Worm (Caenorhabditis elegans) whole organism, young adult: ENCODE results near the gene mbk-1.
A peak's percentile ranks its signal among the peaks of the same experiment; 100 is the strongest.

Experiments used
- B0336.3 ChIP-seq: fragments of 200-800 bp; sonication (Bioruptor generic); IDR thresholded peaks from 2 replicates; pipeline ENCODE4 v1.3.6; 2022; ENCODE audit warnings: missing genetic modification characterization, missing compliant biosample characterization
- C06A6.2 ChIP-seq: fragments of 200-800 bp; sonication (Bioruptor generic); conservative IDR thresholded peaks from 2 replicates; pipeline ENCODE4 v1.3.6; 2022; ENCODE audit warnings: missing genetic modification characterization, missing compliant biosample characterization
- F33H1.4 ChIP-seq: fragments of 200-800 bp; sonication (Bioruptor generic); IDR thresholded peaks from 2 replicates; pipeline ENCODE4 v1.3.6; 2022; ENCODE audit warnings: missing genetic modification reagents, missing genetic modification characterization, missing compliant biosample characterization
- F39B2.1 ChIP-seq: fragments of 200-800 bp; sonication (Bioruptor generic); IDR thresholded peaks from 2 replicates; pipeline ENCODE4 v1.3.6; 2022; ENCODE audit warnings: missing genetic modification reagents, missing genetic modification characterization, missing compliant biosample characterization
- F49E8.2 ChIP-seq: sonication (generic microtip); optimal IDR thresholded peaks from 3 replicates; lab custom pipeline; 2017; ENCODE audit warnings: missing genetic modification characterization, mild to moderate bottlenecking, missing compliant biosample characterization, antibody characterized with exemption, moderate library complexity; ENCODE audit not compliant: insufficient read depth
- F57C9.4 ChIP-seq: sonication (generic microtip); optimal IDR thresholded peaks from 2 replicates; lab custom pipeline; 2017; ENCODE audit warnings: mild to moderate bottlenecking, missing genetic modification characterization, missing compliant biosample characterization
- Y53G8AR.9 ChIP-seq: fragments of 200-800 bp; sonication (Bioruptor generic); conservative IDR thresholded peaks from 2 replicates; pipeline ENCODE4 v1.3.6; 2022; ENCODE audit warnings: missing genetic modification reagents, missing genetic modification characterization, missing compliant biosample characterization
- bed-1 ChIP-seq: fragments of 200-800 bp; sonication (Bioruptor generic); IDR thresholded peaks from 2 replicates; pipeline ENCODE4 v1.3.6; 2022; ENCODE audit warnings: missing genetic modification reagents, missing genetic modification characterization, missing compliant biosample characterization
- cebp-1 ChIP-seq, 2 experiments: fragments of 200-800 bp in 1 of 2; sonication (Bioruptor generic) in 1 of 2; sonication (generic microtip) in 1 of 2; IDR thresholded peaks in 1 of 2; optimal IDR thresholded peaks in 1 of 2; 2 replicates each; pipeline versions ENCODE4 v1.3.6 to Lab custom; 2017 to 2022; ENCODE audit warnings: missing compliant biosample characterization in 2 of 2, missing genetic modification characterization in 2 of 2, mild to moderate bottlenecking in 1 of 2, missing genetic modification reagents in 1 of 2, moderate library complexity in 1 of 2
- ceh-27 ChIP-seq: fragments of 200-800 bp; sonication (Bioruptor generic); optimal IDR thresholded peaks from 2 replicates; lab custom pipeline; 2018; ENCODE audit warnings: mild to moderate bottlenecking, missing genetic modification characterization, moderate library complexity, missing compliant biosample characterization
- ceh-79 ChIP-seq: sonication (generic microtip); optimal IDR thresholded peaks from 2 replicates; lab custom pipeline; 2017; ENCODE audit warnings: mild to moderate bottlenecking, missing genetic modification characterization, missing compliant biosample characterization
- chd-7 ChIP-seq: sonication (generic microtip); optimal IDR thresholded peaks from 2 replicates; lab custom pipeline; 2016; ENCODE audit warnings: mild to moderate bottlenecking, missing genetic modification characterization, moderate library complexity, missing compliant biosample characterization
- dpff-1 ChIP-seq: sonication (generic microtip); optimal IDR thresholded peaks from 2 replicates; lab custom pipeline; 2017; ENCODE audit warnings: mild to moderate bottlenecking, missing genetic modification characterization, missing compliant biosample characterization
- egl-18 ChIP-seq: fragments of 200-800 bp; sonication (Bioruptor generic); IDR thresholded peaks from 2 replicates; pipeline ENCODE4 v1.3.6; 2022; ENCODE audit warnings: missing genetic modification reagents, missing genetic modification characterization, missing compliant biosample characterization
- egl-44 ChIP-seq: fragments of 200-800 bp; sonication (Bioruptor generic); IDR thresholded peaks from 2 replicates; pipeline ENCODE4 v1.3.6; 2022; ENCODE audit warnings: missing genetic modification reagents, missing genetic modification characterization, missing compliant biosample characterization
- egrh-3 ChIP-seq: fragments of 200-800 bp; sonication (Bioruptor generic); IDR thresholded peaks from 2 replicates; pipeline ENCODE4 v1.3.6; 2022; ENCODE audit warnings: missing genetic modification reagents, missing genetic modification characterization, missing compliant biosample characterization
- him-1 ChIP-seq: sonication (generic microtip); optimal IDR thresholded peaks from 2 replicates; lab custom pipeline; 2016; ENCODE audit warnings: missing genotype, missing genetic modification reagents, missing genetic modification characterization, missing compliant biosample characterization
- hrde-1 ChIP-seq: sonication (generic microtip); optimal IDR thresholded peaks from 2 replicates; lab custom pipeline; 2016; ENCODE audit warnings: missing genetic modification characterization, mild to moderate bottlenecking, missing compliant biosample characterization, moderate library complexity, missing genotype, missing genetic modification reagents, borderline replicate concordance
- hsf-1 ChIP-seq: fragments of 200-800 bp; sonication (Bioruptor generic); IDR thresholded peaks from 2 replicates; pipeline ENCODE4 v1.3.6; 2022; ENCODE audit warnings: missing genetic modification reagents, missing genetic modification characterization, missing compliant biosample characterization
- let-607 ChIP-seq, 2 experiments: fragments of 200-800 bp in 1 of 2; sonication (Bioruptor generic) in 1 of 2; sonication (generic microtip) in 1 of 2; optimal IDR thresholded peaks; 2 replicates each; lab custom pipeline; 2016 to 2018; ENCODE audit warnings: mild to moderate bottlenecking in 2 of 2, missing compliant biosample characterization in 2 of 2, missing genetic modification characterization in 2 of 2, moderate library complexity in 2 of 2, missing genotype in 1 of 2
- lin-35 ChIP-seq, 3 experiments: fragments of 150-350 bp in 2 of 3; sonication (generic microtip) in 1 of 3; optimal IDR thresholded peaks; 2 replicates each; lab custom pipeline; 2014 to 2018; ENCODE audit warnings: missing biosample characterization in 3 of 3, missing genetic modification characterization in 3 of 3, missing genetic modification reagents in 3 of 3
- lin-40 ChIP-seq: sonication (generic microtip); optimal IDR thresholded peaks from 2 replicates; lab custom pipeline; 2016; ENCODE audit warnings: missing genetic modification characterization, mild to moderate bottlenecking, missing compliant biosample characterization, missing genotype, missing genetic modification reagents
- lin-54 ChIP-seq: fragments of 200-800 bp; sonication (Bioruptor generic); optimal IDR thresholded peaks from 2 replicates; lab custom pipeline; 2018; ENCODE audit warnings: mild to moderate bottlenecking, missing genetic modification characterization, missing compliant biosample characterization
- mes-4 ChIP-seq: sonication (generic microtip); optimal IDR thresholded peaks from 2 replicates; lab custom pipeline; 2016; ENCODE audit warnings: missing genotype, missing genetic modification characterization, missing compliant biosample characterization
- nfya-1 ChIP-seq: sonication (generic microtip); optimal IDR thresholded peaks from 2 replicates; lab custom pipeline; 2017; ENCODE audit warnings: antibody characterized with exemption, missing compliant biosample characterization, missing genetic modification characterization, borderline replicate concordance; ENCODE audit not compliant: insufficient read depth
- nfya-2 ChIP-seq: fragments of 200-800 bp; sonication (Bioruptor generic); IDR thresholded peaks from 2 replicates; pipeline ENCODE4 v1.3.6; 2022; ENCODE audit warnings: missing genetic modification reagents, missing genetic modification characterization, missing compliant biosample characterization
- nhr-120 ChIP-seq: fragments of 200-800 bp; sonication (Bioruptor generic); IDR thresholded peaks from 2 replicates; pipeline ENCODE4 v1.3.6; 2022; ENCODE audit warnings: missing genetic modification characterization, missing compliant biosample characterization
- nhr-80 ChIP-seq: sonication (generic microtip); optimal IDR thresholded peaks from 2 replicates; lab custom pipeline; 2016; ENCODE audit warnings: missing genetic modification characterization, missing compliant biosample characterization
- rec-8 ChIP-seq, 2 experiments: sonication (generic microtip); optimal IDR thresholded peaks; 2 replicates each; lab custom pipeline; 2016; ENCODE audit warnings: mild to moderate bottlenecking in 2 of 2, missing genetic modification characterization in 2 of 2, missing genetic modification reagents in 2 of 2, missing genotype in 2 of 2, missing biosample characterization in 1 of 2, missing compliant biosample characterization in 1 of 2, moderate library complexity in 1 of 2
- snpc-3.4 ChIP-seq: sonication (generic microtip); optimal IDR thresholded peaks from 2 replicates; lab custom pipeline; 2017; ENCODE audit warnings: missing genetic modification characterization, mild to moderate bottlenecking, missing compliant biosample characterization, antibody characterized with exemption, moderate library complexity, missing genotype, missing genetic modification reagents
- snpc-4 ChIP-seq, 5 experiments: fragments of 150-350 bp in 1 of 5; sonication (generic microtip) in 4 of 5; optimal IDR thresholded peaks; 2 replicates each; lab custom pipeline; 2014 to 2018; ENCODE audit warnings: missing genetic modification characterization in 5 of 5, missing biosample characterization in 3 of 5, antibody characterized with exemption in 2 of 5, mild to moderate bottlenecking in 2 of 5, missing compliant biosample characterization in 2 of 5, missing genotype in 2 of 5, moderate library complexity in 2 of 5, missing genetic modification reagents in 1 of 5
- somi-1 ChIP-seq: fragments of 200-800 bp; sonication (Bioruptor generic); optimal IDR thresholded peaks from 2 replicates; lab custom pipeline; 2018; ENCODE audit warnings: mild to moderate bottlenecking, missing genetic modification characterization, missing compliant biosample characterization
- xnd-1 ChIP-seq: sonication (generic microtip); optimal IDR thresholded peaks from 2 replicates; lab custom pipeline; 2016; ENCODE audit warnings: missing genotype, missing genetic modification reagents, missing genetic modification characterization, missing compliant biosample characterization
- zfh-2 ChIP-seq: fragments of 200-800 bp; sonication (Bioruptor generic); conservative IDR thresholded peaks from 2 replicates; pipeline ENCODE4 v1.3.6; 2022; ENCODE audit warnings: missing genetic modification reagents, missing genetic modification characterization, missing compliant biosample characterization
- ztf-18 ChIP-seq: sonication (generic microtip); optimal IDR thresholded peaks from 2 replicates; lab custom pipeline; 2016; ENCODE audit warnings: missing genotype, mild to moderate bottlenecking, missing genetic modification characterization, missing compliant biosample characterization
- ztf-22 ChIP-seq: fragments of 200-800 bp; sonication (Bioruptor generic); optimal IDR thresholded peaks from 2 replicates; lab custom pipeline; 2018; ENCODE audit warnings: mild to moderate bottlenecking, missing genetic modification characterization, moderate library complexity, missing compliant biosample characterization
- ztf-28 ChIP-seq: fragments of 200-800 bp; sonication (Bioruptor generic); IDR thresholded peaks from 2 replicates; pipeline ENCODE4 v1.3.6; 2022; ENCODE audit warnings: missing genetic modification reagents, missing genetic modification characterization, missing compliant biosample characterization

Gene mbk-1

DNA sequence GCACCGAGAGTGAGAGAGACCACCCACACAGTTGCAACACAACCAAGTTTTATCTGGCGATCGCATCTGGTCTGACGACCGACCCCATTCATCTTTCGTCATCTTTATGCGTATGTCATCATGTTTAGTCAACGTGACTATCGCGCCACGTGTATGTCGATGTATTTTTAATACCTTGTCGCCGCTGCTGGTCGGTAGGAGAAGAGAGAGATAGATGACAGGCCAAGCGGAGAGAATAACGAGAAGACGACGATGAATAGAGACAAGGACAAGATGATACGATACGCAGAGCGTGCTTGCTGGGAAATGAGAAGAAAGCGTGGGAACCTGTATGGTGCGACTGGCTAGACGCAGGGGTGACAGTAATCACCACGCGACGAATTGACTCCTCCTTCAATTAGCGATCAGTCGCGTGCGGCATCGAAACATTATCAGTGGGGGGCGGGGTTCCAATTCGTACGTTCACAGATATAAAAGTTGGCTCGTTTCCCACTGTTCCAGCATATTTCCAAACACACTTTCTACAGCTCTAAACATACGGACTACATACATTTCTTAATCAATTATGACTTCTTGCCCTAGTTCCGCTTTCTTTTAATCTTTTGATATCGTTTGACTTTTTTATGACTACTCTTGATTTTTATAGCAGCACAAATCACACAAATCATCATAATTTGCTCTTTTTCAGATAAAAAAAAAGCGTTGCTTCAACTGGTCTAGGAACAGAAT lies 33.9 kb downstream of the mbk-1 start, which contains the start of gene tatn-1 (continued):
- no peak for TF ChIP-seq ztf-18 (tag; lab: Kevin White, UChicago)
- no peak for TF ChIP-seq lin-54
- no peak for TF ChIP-seq him-1 (tag; lab: Kevin White, UChicago)
- no peak for TF ChIP-seq snpc-4 (GFP tag; optimal IDR thresholded peaks at IDR 0.05; lab: Kevin White, UChicago)
- TF ChIP-seq snpc-4 (tag; optimal IDR thresholded peaks at IDR 0.05; lab: Kevin White, UChicago): peak in 2 of 4 experiments; percentile 37 to 62
- TF ChIP-seq xnd-1: no peak
- TF ChIP-seq mes-4 (tag; lab: Kevin White, UChicago): no peak
- peak; percentile 61 to 90 for TF ChIP-seq let-607 (tag; optimal IDR thresholded peaks at IDR 0.05; lab: Kevin White, UChicago)
- no peak for TF ChIP-seq ztf-28 (GFP tag; lab: Robert Waterston, UW)
- no peak for TF ChIP-seq F57C9.4
- TF ChIP-seq zfh-2 (GFP tag; lab: Robert Waterston, UW): peak; percentile 70; the same call in 1 of the 2 replicates
- no peak for TF ChIP-seq snpc-3.4 (tag; lab: Kevin White, UChicago)
- TF ChIP-seq rec-8 (tag; optimal IDR thresholded peaks at IDR 0.05; lab: Kevin White, UChicago): no peak
- no peak for TF ChIP-seq lin-35 (GFP tag; optimal IDR thresholded peaks at IDR 0.05; lab: Kevin White, UChicago)
- TF ChIP-seq egl-18 (GFP tag; lab: Robert Waterston, UW): no peak
- TF ChIP-seq, all 124 proteins: peak for 30

- TF ChIP-seq hsf-1 (GFP tag; lab: Robert Waterston, UW) (0 out of 2 replicates have a peak, but pooled peaks have one; percentile 37), F39B2.1 (GFP tag; lab: Robert Waterston, UW) (no peak), cebp-1 (GFP tag; IDR thresholded peaks at IDR 0.05; lab: Robert Waterston, UW) (no peak), cebp-1 (tag; optimal IDR thresholded peaks at IDR 0.05; lab: Kevin White, UChicago) (no peak)
Measured at ce11 chrX:14787557-14787932, 36.8 kb downstream of the mbk-1 start.

DNA sequence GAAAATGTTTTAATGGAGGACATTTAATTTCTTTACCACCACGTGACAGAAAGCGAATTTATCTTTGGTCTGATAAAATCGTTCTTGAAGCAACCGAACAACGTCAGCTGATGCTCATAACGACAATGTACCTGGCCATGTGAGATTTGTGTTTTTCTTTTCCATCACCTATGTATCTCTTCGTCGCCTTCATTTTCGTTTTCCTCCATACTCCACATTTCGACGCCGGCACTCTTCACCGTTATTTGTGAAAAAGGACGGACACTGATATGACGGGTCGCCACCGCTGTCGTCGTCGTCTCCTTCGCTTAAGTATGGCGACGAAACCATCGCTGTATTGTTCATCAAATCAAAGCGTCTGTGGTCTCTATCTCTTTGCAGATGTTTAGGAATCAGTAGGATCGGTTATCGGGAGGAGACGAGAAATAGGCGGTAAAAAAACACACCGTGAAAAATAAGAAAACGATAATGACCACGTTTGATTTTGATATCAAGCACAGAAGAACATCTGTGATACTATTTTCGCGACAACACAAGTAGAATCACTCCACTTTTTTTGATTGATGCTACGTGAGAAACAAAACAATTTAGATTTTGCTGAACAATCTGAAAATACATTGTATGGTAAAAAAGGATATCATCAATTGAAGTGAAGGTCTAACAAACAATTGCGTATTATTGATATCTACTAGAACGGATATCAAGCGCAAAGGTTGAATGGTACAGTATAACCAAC lies 37.4 kb downstream of the mbk-1 start:
- peak; percentile 19 for TF ChIP-seq somi-1
- no peak for TF ChIP-seq egrh-3 (GFP tag; lab: Robert Waterston, UW)
- TF ChIP-seq F33H1.4 (GFP tag; lab: Robert Waterston, UW): no peak
- no peak for TF ChIP-seq ceh-27
- peak; percentile 35 for TF ChIP-seq nhr-80 (tag; lab: Kevin White, UChicago)
- TF ChIP-seq lin-40 (tag; lab: Kevin White, UChicago): peak; percentile 5
- TF ChIP-seq egl-18 (GFP tag; lab: Robert Waterston, UW): no peak
- no peak for TF ChIP-seq Y53G8AR.9 (GFP tag; lab: Robert Waterston, UW)
- no peak for TF ChIP-seq B0336.3 (GFP tag; lab: Robert Waterston, UW)
- no peak for TF ChIP-seq ceh-79 (tag; lab: Kevin White, UChicago)

DNA sequence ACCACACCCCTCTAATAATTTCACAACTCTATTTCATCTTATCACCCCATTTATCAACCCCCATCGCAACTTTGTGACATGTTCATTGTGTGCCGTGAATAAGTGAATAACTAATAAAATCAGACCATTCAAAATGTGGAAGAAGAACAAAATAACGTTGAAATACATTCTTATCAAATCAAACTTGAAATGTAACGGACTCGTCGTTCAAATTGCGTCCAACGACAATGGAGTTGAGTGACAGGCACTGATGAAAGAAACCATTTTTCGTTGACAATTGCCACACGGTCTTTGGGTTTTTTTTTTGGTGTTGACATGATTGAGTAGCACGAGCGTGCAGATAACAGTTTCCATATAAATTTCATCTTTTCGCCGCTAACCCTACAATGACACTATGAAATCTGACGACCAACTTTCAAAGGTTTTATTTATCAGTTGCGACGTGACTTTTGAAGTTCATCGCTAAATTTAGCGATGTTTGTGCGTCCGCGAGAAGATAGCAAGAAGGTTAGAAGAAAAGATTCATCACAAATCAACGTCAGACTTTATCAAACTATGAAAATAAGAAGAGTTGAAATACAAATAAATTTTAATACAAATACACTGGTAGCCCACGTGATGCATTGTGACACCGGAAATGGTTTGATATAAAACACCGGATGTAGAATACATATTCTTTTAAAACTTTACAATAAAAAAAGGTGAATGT lies 40.8 kb downstream of the mbk-1 start:
- TF ChIP-seq egl-44: 0 out of 2 replicates have a peak, but pooled peaks have one; percentile 32
- no peak for TF ChIP-seq egrh-3 (GFP tag; lab: Robert Waterston, UW)
- TF ChIP-seq F49E8.2 (tag; lab: Kevin White, UChicago): no peak
- no peak for TF ChIP-seq dpff-1 (tag; lab: Kevin White, UChicago)
- no peak for TF ChIP-seq C06A6.2 (GFP tag; lab: Robert Waterston, UW)
- TF ChIP-seq nhr-120: no peak
- peak; percentile 70 for TF ChIP-seq lin-40 (tag; lab: Kevin White, UChicago)
- TF ChIP-seq hrde-1: no peak
- TF ChIP-seq bed-1 (GFP tag; lab: Robert Waterston, UW): no peak
- TF ChIP-seq nfya-1: no peak
- TF ChIP-seq nfya-2 (GFP tag; lab: Robert Waterston, UW): no peak
- peak; percentile 54 for TF ChIP-seq ztf-22 (GFP tag; lab: Kevin White, UChicago)
- peak; percentile 99 for TF ChIP-seq nhr-80 (tag; lab: Kevin White, UChicago)
- no peak for TF ChIP-seq F39B2.1 (GFP tag; lab: Robert Waterston, UW)
- TF ChIP-seq chd-7 (tag; lab: Kevin White, UChicago): peak; percentile 22
